Worm (Caenorhabditis elegans) whole organism, early embryonic: Measurements from ENCODE around the gene fbxo-11.2.
"Not testable (repeated sequence)": the region's sequence is repeated elsewhere in the genome, so short reads cannot be mapped to it uniquely, and the experiment has no call there.

Experiments
- B0310.2 ChIP-seq: sonication (generic microtip); optimal IDR thresholded peaks from 2 replicates; lab custom pipeline; 2016; ENCODE audit warnings: mild to moderate bottlenecking, missing genetic modification characterization, missing compliant biosample characterization
- F13C5.2 ChIP-seq: sonication (generic microtip); optimal IDR thresholded peaks from 2 replicates; lab custom pipeline; 2017; ENCODE audit warnings: mild to moderate bottlenecking, missing genetic modification characterization, inconsistent platforms, missing compliant biosample characterization
- aly-1 ChIP-seq: sonication (generic microtip); optimal IDR thresholded peaks from 2 replicates; lab custom pipeline; 2016; ENCODE audit warnings: missing genetic modification characterization, missing compliant biosample characterization
- ama-1 ChIP-seq: fragments of 150-350 bp; optimal IDR thresholded peaks from 2 replicates; lab custom pipeline; 2014
- ceh-13 ChIP-seq: fragments of 200-800 bp; sonication (Bioruptor generic); optimal IDR thresholded peaks from 2 replicates; lab custom pipeline; 2018; ENCODE audit warnings: mild to moderate bottlenecking, missing genetic modification characterization, missing compliant biosample characterization
- ceh-36 ChIP-seq: sonication (generic microtip); optimal IDR thresholded peaks from 2 replicates; lab custom pipeline; 2016; ENCODE audit warnings: missing genetic modification characterization, inconsistent platforms, missing compliant biosample characterization
- ets-7 ChIP-seq: sonication (generic microtip); optimal IDR thresholded peaks from 2 replicates; lab custom pipeline; 2016; ENCODE audit warnings: missing genotype, missing genetic modification characterization, missing compliant biosample characterization
- flt-1 ChIP-seq: fragments of 200-800 bp; sonication (Bioruptor generic); IDR thresholded peaks from 2 replicates; pipeline ENCODE4 v1.3.6; 2022; ENCODE audit warnings: missing genetic modification characterization, missing compliant biosample characterization
- hmbx-1 ChIP-seq: sonication (generic microtip); optimal IDR thresholded peaks from 2 replicates; lab custom pipeline; 2016; ENCODE audit warnings: mild to moderate bottlenecking, missing genetic modification characterization, missing compliant biosample characterization
- hmg-4 ChIP-seq: fragments of 200-800 bp; sonication (Bioruptor generic); optimal IDR thresholded peaks from 2 replicates; lab custom pipeline; 2018; ENCODE audit warnings: mild to moderate bottlenecking, missing genetic modification characterization, missing compliant biosample characterization
- hnd-1 ChIP-seq: sonication (generic microtip); optimal IDR thresholded peaks from 2 replicates; lab custom pipeline; 2016; ENCODE audit warnings: missing genetic modification characterization, missing compliant biosample characterization
- pes-1 ChIP-seq: fragments of 200-800 bp; sonication (Bioruptor generic); IDR thresholded peaks from 2 replicates; pipeline ENCODE4 v1.3.6; 2022; ENCODE audit warnings: missing genetic modification reagents, missing genetic modification characterization, missing compliant biosample characterization
- scrt-1 ChIP-seq: fragments of 200-800 bp; sonication (Bioruptor generic); IDR thresholded peaks from 2 replicates; pipeline ENCODE4 v1.3.6; 2022; ENCODE audit warnings: missing genetic modification characterization, missing compliant biosample characterization
- sea-1 ChIP-seq: fragments of 200-800 bp; sonication (Bioruptor generic); conservative IDR thresholded peaks from 2 replicates; pipeline ENCODE4 v1.3.6; 2022; ENCODE audit warnings: missing genetic modification characterization, missing compliant biosample characterization
- tbx-11 ChIP-seq: fragments of 200-800 bp; sonication (Bioruptor generic); IDR thresholded peaks from 2 replicates; pipeline ENCODE4 v1.3.6; 2022; ENCODE audit warnings: missing genetic modification characterization, missing compliant biosample characterization
- tbx-37 ChIP-seq: fragments of 200-800 bp; sonication (Bioruptor generic); conservative IDR thresholded peaks from 2 replicates; pipeline ENCODE4 v1.3.6; 2022; ENCODE audit warnings: missing genetic modification reagents, missing genetic modification characterization, missing compliant biosample characterization
- tra-4 ChIP-seq: sonication (generic microtip); optimal IDR thresholded peaks from 2 replicates; lab custom pipeline; 2017; ENCODE audit warnings: missing genetic modification characterization, missing compliant biosample characterization

fbxo-11.2 gene

DNA sequence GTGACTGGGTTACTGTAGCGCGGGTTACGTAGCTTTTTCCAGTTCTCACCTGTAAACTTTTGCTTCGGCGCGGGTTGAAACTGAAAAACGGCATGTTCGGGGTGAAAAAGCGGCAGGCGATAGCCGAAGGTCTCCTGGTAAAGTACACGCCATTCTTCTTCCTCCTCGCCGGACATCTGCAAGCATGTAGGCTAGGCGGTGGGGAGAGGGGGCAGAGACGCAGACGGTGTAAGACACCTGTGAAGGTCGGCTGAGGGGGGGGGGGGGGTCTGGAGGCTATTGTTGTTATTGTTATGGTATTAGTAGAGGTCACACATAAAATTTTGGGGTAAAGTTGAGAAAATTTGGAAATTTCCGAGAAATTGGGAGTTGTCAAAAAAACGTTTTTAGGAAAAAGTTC, at the start of gene fbxo-11.2:
Gene fbxo-11.2, minus strand, starts transcription at position 176 of the 400 bp plus-strand sequence.
- TF ChIP-seq ama-1 (lab: Kevin White, UChicago) (no peak), ceh-13 (GFP tag; lab: Kevin White, UChicago) (no peak), hmbx-1 (tag; lab: Kevin White, UChicago) (no peak), hmg-4 (GFP tag; lab: Kevin White, UChicago) (no peak)

DNA sequence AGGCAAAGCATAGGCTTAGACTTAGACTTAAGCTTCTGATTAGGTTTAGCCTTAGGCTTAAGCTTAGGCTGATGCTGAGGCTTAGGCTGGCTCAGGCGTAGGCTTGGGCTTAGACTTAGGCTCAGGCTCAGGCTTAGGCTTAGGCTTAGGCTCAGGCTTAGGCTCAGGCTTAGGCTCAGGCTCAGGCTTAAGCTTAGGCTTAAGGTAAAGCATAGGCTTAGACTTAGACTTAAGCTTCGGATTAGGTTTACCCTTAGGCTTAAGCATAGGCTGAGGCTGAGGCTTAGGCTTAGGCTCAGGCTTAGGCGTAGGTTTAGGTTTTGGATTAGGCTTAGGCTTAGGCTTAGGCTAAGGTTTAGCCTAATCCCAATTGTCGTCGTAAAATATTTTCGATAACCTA, 46.5 kb upstream of the fbxo-11.2 start:
- TF ChIP-seq sea-1 (no peak), ceh-36 (tag; lab: Kevin White, UChicago) (peak; percentile 89)

DNA sequence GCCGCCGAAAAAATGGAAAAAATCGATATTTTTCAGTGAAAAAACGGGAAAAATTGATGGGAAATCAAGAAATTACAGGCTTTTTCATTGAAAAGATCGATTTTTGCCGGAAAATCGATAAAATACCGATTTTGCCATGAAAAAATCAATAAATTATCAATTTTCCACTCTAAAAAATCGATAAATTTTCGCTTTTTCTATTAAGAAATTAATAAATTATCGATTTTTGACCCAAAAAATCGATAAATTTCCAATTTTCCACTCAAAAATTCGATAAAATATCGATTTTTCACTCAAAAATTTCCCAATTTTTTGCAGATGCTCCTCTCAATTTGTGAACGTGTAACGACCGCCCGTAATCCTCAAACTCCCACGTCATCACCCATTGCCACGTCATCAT, 41.3 kb upstream of the fbxo-11.2 start:
- TF ChIP-seq pes-1 (GFP tag; lab: Robert Waterston, UW): no peak
- TF ChIP-seq hmbx-1 (tag; lab: Kevin White, UChicago): no peak
- TF ChIP-seq ama-1 (lab: Kevin White, UChicago): no peak
- no peak for TF ChIP-seq hnd-1 (tag; lab: Kevin White, UChicago)
- no peak for TF ChIP-seq tra-4 (tag; lab: Kevin White, UChicago)
- no peak for TF ChIP-seq tbx-11 (GFP tag; lab: Robert Waterston, UW)
- no peak for TF ChIP-seq tbx-37 (GFP tag; lab: Robert Waterston, UW)
- no peak for TF ChIP-seq scrt-1 (GFP tag; lab: Robert Waterston, UW)
- TF ChIP-seq ets-7 (tag; lab: Kevin White, UChicago): no peak
- TF ChIP-seq hmg-4 (GFP tag; lab: Kevin White, UChicago): no peak
- TF ChIP-seq ceh-13 (GFP tag; lab: Kevin White, UChicago): no peak
- no peak for TF ChIP-seq sea-1
- no peak for TF ChIP-seq aly-1 (tag; lab: Kevin White, UChicago)
- no peak for TF ChIP-seq B0310.2 (tag; lab: Kevin White, UChicago)
- no peak for TF ChIP-seq F13C5.2 (tag; lab: Kevin White, UChicago)
- TF ChIP-seq ceh-36 (tag; lab: Kevin White, UChicago): no peak
- TF ChIP-seq flt-1 (GFP tag; lab: Robert Waterston, UW): no peak

DNA sequence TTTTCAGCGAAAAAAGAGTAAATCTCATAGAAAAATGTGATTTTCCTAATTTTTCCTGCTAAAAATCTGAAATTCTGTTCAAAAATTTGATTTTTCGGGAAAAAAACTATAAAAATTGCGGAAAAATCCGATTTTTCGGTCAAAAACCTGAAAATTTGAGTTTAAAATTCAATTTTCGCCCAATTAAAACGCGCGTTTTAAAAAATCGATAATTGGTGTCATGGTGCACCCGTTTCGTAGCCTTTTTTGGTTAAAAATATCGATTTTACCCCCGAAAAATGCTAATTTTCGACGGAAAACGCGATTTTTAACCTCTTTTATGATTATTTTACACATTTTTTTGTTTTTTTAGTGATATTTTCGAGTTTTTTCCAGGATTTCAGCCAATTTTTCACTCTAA, 31.9 kb upstream of the fbxo-11.2 start:
- TF ChIP-seq aly-1 (tag; lab: Kevin White, UChicago): no peak
- no peak for TF ChIP-seq hnd-1 (tag; lab: Kevin White, UChicago)
- no peak for TF ChIP-seq flt-1 (GFP tag; lab: Robert Waterston, UW)
- no peak for TF ChIP-seq scrt-1 (GFP tag; lab: Robert Waterston, UW)
- no peak for TF ChIP-seq ceh-13 (GFP tag; lab: Kevin White, UChicago)
- TF ChIP-seq ceh-36 (tag; lab: Kevin White, UChicago): no peak
- no peak for TF ChIP-seq sea-1
- no peak for TF ChIP-seq tra-4 (tag; lab: Kevin White, UChicago)
- TF ChIP-seq ama-1 (lab: Kevin White, UChicago): no peak
- no peak for TF ChIP-seq hmbx-1 (tag; lab: Kevin White, UChicago)
- TF ChIP-seq pes-1 (GFP tag; lab: Robert Waterston, UW): no peak
- no peak for TF ChIP-seq tbx-11 (GFP tag; lab: Robert Waterston, UW)

DNA sequence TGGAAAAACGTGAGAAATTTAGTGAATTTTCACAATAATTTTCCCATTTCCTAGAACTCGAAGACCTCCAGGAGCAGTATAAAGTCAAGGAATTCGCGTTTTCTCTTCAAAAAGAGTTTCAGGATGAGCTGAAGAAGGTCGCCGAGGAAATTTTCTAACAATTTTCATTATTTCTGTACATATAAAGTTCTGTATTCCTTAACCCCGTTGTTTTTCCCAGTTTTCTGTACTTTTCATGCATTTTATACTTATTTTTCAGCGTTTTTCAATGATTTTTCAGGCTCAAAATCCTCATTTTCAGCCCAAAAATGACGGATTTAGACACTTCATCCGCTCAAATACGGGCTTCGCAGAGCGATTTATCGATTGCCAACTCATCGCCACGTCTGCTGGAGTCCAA, 28.1 kb upstream of the fbxo-11.2 start, which contains the start of gene par-2:
Gene par-2, plus strand, starts transcription at position 301 of the 400 bp plus-strand sequence.
- no peak for TF ChIP-seq scrt-1 (GFP tag; lab: Robert Waterston, UW)
- no peak for TF ChIP-seq tra-4 (tag; lab: Kevin White, UChicago)
- no peak for TF ChIP-seq tbx-37 (GFP tag; lab: Robert Waterston, UW)
- no peak for TF ChIP-seq hmbx-1 (tag; lab: Kevin White, UChicago)
- TF ChIP-seq sea-1: no peak
- TF ChIP-seq F13C5.2 (tag; lab: Kevin White, UChicago): no peak
- TF ChIP-seq hnd-1 (tag; lab: Kevin White, UChicago): no peak
- no peak for TF ChIP-seq pes-1 (GFP tag; lab: Robert Waterston, UW)
- no peak for TF ChIP-seq ceh-13 (GFP tag; lab: Kevin White, UChicago)
- no peak for TF ChIP-seq ama-1 (lab: Kevin White, UChicago)
- TF ChIP-seq flt-1 (GFP tag; lab: Robert Waterston, UW): no peak
- no peak for TF ChIP-seq ets-7 (tag; lab: Kevin White, UChicago)
- no peak for TF ChIP-seq tbx-11 (GFP tag; lab: Robert Waterston, UW)
- no peak for TF ChIP-seq aly-1 (tag; lab: Kevin White, UChicago)
- TF ChIP-seq hmg-4 (GFP tag; lab: Kevin White, UChicago): no peak
- no peak for TF ChIP-seq ceh-36 (tag; lab: Kevin White, UChicago)
- no peak for TF ChIP-seq B0310.2 (tag; lab: Kevin White, UChicago)

DNA sequence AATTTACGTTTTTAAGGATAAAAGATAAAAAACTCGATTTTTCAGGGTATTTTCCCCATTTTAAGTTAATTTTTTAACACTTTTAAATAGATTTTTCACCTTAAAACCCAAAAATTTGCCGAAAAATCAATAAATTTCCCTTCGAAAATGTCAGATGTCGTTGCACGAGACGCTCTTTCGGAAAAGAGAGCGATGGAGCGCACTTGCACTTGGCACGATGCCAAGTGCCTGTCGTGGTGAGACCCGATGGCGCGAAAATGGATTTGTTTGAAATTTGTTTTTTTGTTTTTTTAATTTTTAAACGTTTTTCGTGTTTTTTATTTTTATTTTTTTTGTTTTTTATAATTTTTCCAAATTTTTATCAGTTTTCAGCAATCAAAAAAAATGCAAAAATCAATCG, 27.5 kb upstream of the fbxo-11.2 start, which contains the start of the genes rab-18 and kbp-4:
Gene rab-18, minus strand, starts transcription at position 240 of the 400 bp plus-strand sequence.
Gene kbp-4, plus strand, starts transcription at position 366 of the 400 bp plus-strand sequence.
- TF ChIP-seq hnd-1 (tag; lab: Kevin White, UChicago) (no peak), F13C5.2 (tag; lab: Kevin White, UChicago) (peak; percentile 68), pes-1 (GFP tag; lab: Robert Waterston, UW) (no peak), flt-1 (GFP tag; lab: Robert Waterston, UW) (no peak), scrt-1 (GFP tag; lab: Robert Waterston, UW) (no peak), tbx-37 (GFP tag; lab: Robert Waterston, UW) (0 out of 2 replicates have a peak, but pooled peaks have one; percentile 4)

DNA sequence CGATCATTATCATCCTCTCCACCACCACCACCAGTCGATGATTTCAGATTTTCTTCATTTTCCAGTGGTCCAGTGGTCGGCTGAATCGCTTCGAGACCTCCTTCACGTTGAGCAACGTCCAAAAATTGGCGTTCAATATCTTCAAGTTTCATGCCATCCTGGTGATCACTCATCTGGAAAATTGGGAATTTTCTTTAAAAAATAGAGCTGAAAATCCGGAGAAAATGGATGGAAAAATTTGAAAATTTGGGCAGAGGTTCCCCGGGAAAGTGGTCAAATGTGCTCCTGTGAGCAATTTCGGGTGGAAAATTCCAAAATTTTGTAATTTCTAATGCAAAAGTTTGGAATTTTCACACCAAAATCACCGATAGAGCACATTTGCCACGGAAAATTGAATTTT, 23.3 kb upstream of the fbxo-11.2 start, which contains the start of gene uaf-1:
Gene uaf-1, minus strand, starts transcription at position 173 of the 400 bp plus-strand sequence.
- not testable (repeated sequence) for TF ChIP-seq ama-1 (lab: Kevin White, UChicago); pes-1 (GFP tag; lab: Robert Waterston, UW); hnd-1 (tag; lab: Kevin White, UChicago)
